Worm (Caenorhabditis elegans) whole organism, mixed stage, embryonic: ENCODE results near the gene C07A9.10.

Experiments used
- bed-3 ChIP-seq: fragments of 200-800 bp; sonication (Bioruptor generic); optimal IDR thresholded peaks from 3 replicates; lab custom pipeline; 2018; ENCODE audit warnings: mild to moderate bottlenecking, missing genetic modification characterization, moderate library complexity, missing compliant biosample characterization
- blmp-1 ChIP-seq: fragments of 150-350 bp; optimal IDR thresholded peaks from 2 replicates; lab custom pipeline; 2014; ENCODE audit warnings: missing biosample characterization, missing genetic modification characterization
- ceh-43 ChIP-seq: fragments of 200-800 bp; sonication (Bioruptor generic); optimal IDR thresholded peaks from 2 replicates; lab custom pipeline; 2018; ENCODE audit warnings: mild to moderate bottlenecking, missing genetic modification characterization, moderate library complexity, missing compliant biosample characterization
- sptf-1 ChIP-seq: sonication (generic microtip); optimal IDR thresholded peaks from 2 replicates; lab custom pipeline; 2017; ENCODE audit warnings: mild to moderate bottlenecking, missing genetic modification characterization, moderate library complexity, missing compliant biosample characterization
- unc-39 ChIP-seq: fragments of 150-350 bp; optimal IDR thresholded peaks from 2 replicates; lab custom pipeline; 2014; ENCODE audit warnings: missing biosample characterization, missing genetic modification characterization

- TF ChIP-seq blmp-1 (no peak), unc-39 (tag; lab: Kevin White, UChicago) (no peak), sptf-1 (tag; lab: Kevin White, UChicago) (no peak), ceh-43 (GFP tag; lab: Kevin White, UChicago) (no peak), bed-3 (no peak)
Measured at ce11 chrIII:9697886-9698285, 12.0 kb upstream of the C07A9.10 start.
